Worm (Caenorhabditis elegans) whole organism, L1 larva: Measurements from ENCODE around the gene srg-2.
A peak's percentile ranks its signal among the peaks of the same experiment; 100 is the strongest.

ENCODE experiments used
- C34B4.2 ChIP-seq: sonication (generic microtip); optimal IDR thresholded peaks from 2 replicates; lab custom pipeline; 2017; ENCODE audit warnings: mild to moderate bottlenecking, missing genetic modification characterization, missing compliant biosample characterization
- F16B12.6 ChIP-seq: fragments of 150-350 bp; optimal IDR thresholded peaks from 2 replicates; lab custom pipeline; 2014; ENCODE audit warnings: missing biosample characterization, missing genetic modification characterization
- Y116A8C.19 ChIP-seq: sonication (generic microtip); optimal IDR thresholded peaks from 2 replicates; lab custom pipeline; 2016; ENCODE audit warnings: missing compliant biosample characterization, missing genetic modification characterization, borderline replicate concordance
- aha-1 ChIP-seq: fragments of 150-350 bp; optimal IDR thresholded peaks from 2 replicates; lab custom pipeline; 2014; ENCODE audit warnings: missing biosample characterization, missing genetic modification characterization
- aly-2 ChIP-seq: fragments of 150-350 bp; optimal IDR thresholded peaks from 2 replicates; lab custom pipeline; 2014; ENCODE audit warnings: missing biosample characterization, missing genetic modification characterization
- ama-1 ChIP-seq: fragments of 150-350 bp; optimal IDR thresholded peaks from 2 replicates; lab custom pipeline; 2014
- blmp-1 ChIP-seq: fragments of 150-350 bp; optimal IDR thresholded peaks from 2 replicates; lab custom pipeline; 2014; ENCODE audit warnings: missing biosample characterization, missing genetic modification characterization
- ceh-63 ChIP-seq: fragments of 200-800 bp; sonication (Bioruptor generic); optimal IDR thresholded peaks from 2 replicates; lab custom pipeline; 2018; ENCODE audit warnings: mild to moderate bottlenecking, missing genetic modification characterization, missing compliant biosample characterization
- ceh-8 ChIP-seq: fragments of 200-800 bp; sonication (Bioruptor generic); optimal IDR thresholded peaks from 2 replicates; lab custom pipeline; 2018; ENCODE audit warnings: mild to moderate bottlenecking, missing genetic modification characterization, moderate library complexity, missing compliant biosample characterization
- ceh-82 ChIP-seq, 3 experiments: fragments of 150-350 bp in 1 of 3; sonication (generic microtip) in 2 of 3; optimal IDR thresholded peaks; 2 replicates each; lab custom pipeline; 2014 to 2017; ENCODE audit warnings: missing biosample characterization in 3 of 3, missing genetic modification characterization in 3 of 3
- ceh-90 ChIP-seq: sonication (generic microtip); optimal IDR thresholded peaks from 2 replicates; lab custom pipeline; 2016; ENCODE audit warnings: missing genetic modification characterization, missing compliant biosample characterization
- ces-1 ChIP-seq: fragments of 150-350 bp; optimal IDR thresholded peaks from 2 replicates; lab custom pipeline; 2014; ENCODE audit warnings: missing biosample characterization, missing genetic modification reagents, missing genetic modification characterization
- dpl-1 ChIP-seq, 3 experiments: fragments of 150-350 bp in 2 of 3; sonication (generic microtip) in 1 of 3; optimal IDR thresholded peaks; 2 replicates each; lab custom pipeline; 2014 to 2017; ENCODE audit warnings: missing biosample characterization in 3 of 3, missing genetic modification characterization in 3 of 3, missing genetic modification reagents in 3 of 3
- efl-1 ChIP-seq, 4 experiments: fragments of 150-350 bp; optimal IDR thresholded peaks in 3 of 4; peaks in 1 of 4; 1 replicate in 1 of 4; 2 replicates in 3 of 4; lab custom pipeline; 2014; ENCODE audit warnings: missing biosample characterization in 2 of 4, missing genetic modification characterization in 2 of 4, missing genetic modification reagents in 2 of 4
- egl-13 ChIP-seq: sonication (generic microtip); optimal IDR thresholded peaks from 2 replicates; lab custom pipeline; 2016; ENCODE audit warnings: missing genotype, missing genetic modification reagents, missing genetic modification characterization, missing compliant biosample characterization
- elt-2 ChIP-seq: sonication (generic microtip); optimal IDR thresholded peaks from 2 replicates; lab custom pipeline; 2016; ENCODE audit warnings: missing genetic modification characterization, mild to moderate bottlenecking, inconsistent platforms, missing compliant biosample characterization, missing genetic modification reagents
- ets-5 ChIP-seq: fragments of 200-800 bp; sonication (Bioruptor generic); IDR thresholded peaks from 2 replicates; pipeline ENCODE4 v1.3.6; 2022; ENCODE audit warnings: missing genetic modification characterization, missing compliant biosample characterization
- fkh-10 ChIP-seq: sonication (generic microtip); optimal IDR thresholded peaks from 2 replicates; lab custom pipeline; 2017; ENCODE audit warnings: missing biosample characterization, missing genetic modification reagents, missing genetic modification characterization
- fos-1 ChIP-seq: fragments of 150-350 bp; optimal IDR thresholded peaks from 2 replicates; lab custom pipeline; 2014; ENCODE audit warnings: missing biosample characterization, missing genetic modification characterization
- grh-1 ChIP-seq: fragments of 200-800 bp; sonication (Bioruptor generic); IDR thresholded peaks from 2 replicates; pipeline ENCODE4 v1.3.6; 2022; ENCODE audit warnings: missing genetic modification reagents, missing genetic modification characterization, missing compliant biosample characterization
- hlh-17 ChIP-seq: fragments of 200-800 bp; sonication (Bioruptor generic); optimal IDR thresholded peaks from 2 replicates; lab custom pipeline; 2018; ENCODE audit warnings: missing genetic modification characterization, mild to moderate bottlenecking, missing compliant biosample characterization, moderate library complexity, borderline replicate concordance
- irx-1 ChIP-seq: sonication (generic microtip); optimal IDR thresholded peaks from 2 replicates; lab custom pipeline; 2016; ENCODE audit warnings: missing genetic modification characterization, missing compliant biosample characterization
- isw-1 ChIP-seq: fragments of 200-800 bp; sonication (Bioruptor generic); IDR thresholded peaks from 2 replicates; pipeline ENCODE4 v1.3.6; 2022; ENCODE audit warnings: missing genetic modification characterization, missing compliant biosample characterization
- jun-1 ChIP-seq: fragments of 150-350 bp; optimal IDR thresholded peaks from 2 replicates; lab custom pipeline; 2014; ENCODE audit warnings: missing biosample characterization, missing genetic modification reagents, missing genetic modification characterization
- lin-14 ChIP-seq: fragments of 200-800 bp; sonication (Bioruptor generic); optimal IDR thresholded peaks from 2 replicates; lab custom pipeline; 2018; ENCODE audit warnings: mild to moderate bottlenecking, missing genetic modification characterization, moderate library complexity, missing compliant biosample characterization
- lin-15B ChIP-seq: fragments of 150-350 bp; sonication (generic microtip); optimal IDR thresholded peaks from 3 replicates; lab custom pipeline; 2014; ENCODE audit warnings: missing biosample characterization, missing genetic modification characterization
- lin-35 ChIP-seq, 2 experiments: fragments of 150-350 bp; optimal IDR thresholded peaks; 2 replicates each; lab custom pipeline; 2014; ENCODE audit warnings: missing biosample characterization in 2 of 2, missing genetic modification characterization in 2 of 2, missing genetic modification reagents in 2 of 2
- lin-39 ChIP-seq: fragments of 150-350 bp; optimal IDR thresholded peaks from 2 replicates; lab custom pipeline; 2014; ENCODE audit warnings: missing biosample characterization, missing genetic modification reagents, missing genetic modification characterization
- lsy-2 ChIP-seq, 2 experiments: fragments of 150-350 bp; optimal IDR thresholded peaks; 2 replicates each; lab custom pipeline; 2014; ENCODE audit warnings: missing biosample characterization in 2 of 2, missing genetic modification characterization in 2 of 2
- mep-1 ChIP-seq: fragments of 150-350 bp; optimal IDR thresholded peaks from 2 replicates; lab custom pipeline; 2014; ENCODE audit warnings: missing biosample characterization, missing genetic modification characterization
- nhr-12 ChIP-seq: sonication (generic microtip); optimal IDR thresholded peaks from 2 replicates; lab custom pipeline; 2017; ENCODE audit warnings: missing biosample characterization, missing genetic modification characterization
- nhr-20 ChIP-seq: sonication (generic microtip); optimal IDR thresholded peaks from 2 replicates; lab custom pipeline; 2016; ENCODE audit warnings: mild to moderate bottlenecking, missing genetic modification characterization, missing compliant biosample characterization
- nhr-237 ChIP-seq: fragments of 150-350 bp; optimal IDR thresholded peaks from 2 replicates; lab custom pipeline; 2014; ENCODE audit warnings: missing biosample characterization, missing genetic modification characterization
- nhr-71 ChIP-seq: sonication (generic microtip); optimal IDR thresholded peaks from 2 replicates; lab custom pipeline; 2016; ENCODE audit warnings: mild to moderate bottlenecking, missing genetic modification characterization, moderate library complexity, missing compliant biosample characterization
- nhr-77 ChIP-seq: fragments of 150-350 bp; optimal IDR thresholded peaks from 2 replicates; lab custom pipeline; 2014; ENCODE audit warnings: missing biosample characterization, missing genetic modification characterization
- nhr-84 ChIP-seq: sonication (generic microtip); optimal IDR thresholded peaks from 2 replicates; lab custom pipeline; 2017; ENCODE audit warnings: missing biosample characterization, missing genetic modification characterization
- pag-3 ChIP-seq: sonication (generic microtip); optimal IDR thresholded peaks from 2 replicates; lab custom pipeline; 2017; ENCODE audit warnings: missing genetic modification characterization, mild to moderate bottlenecking, missing compliant biosample characterization, antibody characterized with exemption, borderline replicate concordance; ENCODE audit not compliant: insufficient read depth
- pax-3 ChIP-seq: fragments of 200-800 bp; sonication (Bioruptor generic); optimal IDR thresholded peaks from 2 replicates; lab custom pipeline; 2018; ENCODE audit warnings: mild to moderate bottlenecking, missing genetic modification characterization, moderate library complexity, missing compliant biosample characterization
- pqm-1 ChIP-seq: sonication (generic microtip); optimal IDR thresholded peaks from 3 replicates; lab custom pipeline; 2017; ENCODE audit warnings: missing biosample characterization, missing genetic modification characterization
- skn-1 ChIP-seq: fragments of 150-350 bp; optimal IDR thresholded peaks from 2 replicates; lab custom pipeline; 2014; ENCODE audit warnings: missing biosample characterization, missing genetic modification characterization
- sptf-1 ChIP-seq: fragments of 150-350 bp; optimal IDR thresholded peaks from 2 replicates; lab custom pipeline; 2014; ENCODE audit warnings: missing biosample characterization, missing genetic modification characterization
- tlp-1 ChIP-seq: fragments of 150-350 bp; optimal IDR thresholded peaks from 2 replicates; lab custom pipeline; 2014; ENCODE audit warnings: missing biosample characterization, missing genetic modification characterization
- unc-130 ChIP-seq: fragments of 150-350 bp; optimal IDR thresholded peaks from 2 replicates; lab custom pipeline; 2017; ENCODE audit warnings: missing biosample characterization, missing genetic modification characterization, inconsistent platforms
- unc-62 ChIP-seq: fragments of 150-350 bp; optimal IDR thresholded peaks from 2 replicates; lab custom pipeline; 2014; ENCODE audit warnings: missing biosample characterization, missing genetic modification reagents, missing genetic modification characterization
- unc-86 ChIP-seq: sonication (generic microtip); optimal IDR thresholded peaks from 2 replicates; lab custom pipeline; 2016; ENCODE audit warnings: missing genetic modification characterization, missing compliant biosample characterization
- unc-98 ChIP-seq: fragments of 200-800 bp; sonication (Bioruptor generic); IDR thresholded peaks from 2 replicates; pipeline ENCODE4 v1.3.6; 2022; ENCODE audit warnings: missing genetic modification characterization, missing compliant biosample characterization
- vab-15 ChIP-seq: sonication (generic microtip); optimal IDR thresholded peaks from 2 replicates; lab custom pipeline; 2017; ENCODE audit warnings: missing genotype, mild to moderate bottlenecking, missing genetic modification characterization, missing compliant biosample characterization
- zip-4 ChIP-seq: fragments of 200-800 bp; sonication (Bioruptor generic); optimal IDR thresholded peaks from 2 replicates; lab custom pipeline; 2018; ENCODE audit warnings: mild to moderate bottlenecking, missing genetic modification characterization, moderate library complexity, missing compliant biosample characterization
- ztf-11 ChIP-seq, 2 experiments: sonication (generic microtip); optimal IDR thresholded peaks; 2 replicates each; lab custom pipeline; 2016 to 2017; ENCODE audit warnings: missing genetic modification characterization in 2 of 2, missing biosample characterization in 1 of 2, missing compliant biosample characterization in 1 of 2

The srg-2 gene

ce11 chrIII:6240528-6240927 is 19.5 kb downstream of the srg-2 start, which contains the start of gene T12A2.3:
Gene T12A2.3, plus strand, starts transcription at chrIII:6240828.
- TF ChIP-seq mep-1 (tag; lab: Kevin White, UChicago) (no peak), aly-2 (tag; lab: Kevin White, UChicago) (no peak), nhr-71 (no peak), unc-86 (no peak), unc-98 (GFP tag; lab: Robert Waterston, UW) (no peak), nhr-20 (tag; lab: Kevin White, UChicago) (no peak), lin-35 (GFP tag; optimal IDR thresholded peaks at IDR 0.05; lab: Kevin White, UChicago) (no peak), egl-13 (tag; lab: Kevin White, UChicago) (no peak), ceh-8 (no peak), zip-4 (GFP tag; lab: Kevin White, UChicago) (no peak)

- TF ChIP-seq nhr-71 (no peak), nhr-12 (tag; lab: Kevin White, UChicago) (no peak), lin-15B (tag; lab: Kevin White, UChicago) (no peak)
- TF ChIP-seq, all 84 proteins: peak for 0
Measured at ce11 chrIII:6236649-6237048, 23.4 kb downstream of the srg-2 start, which contains the start of gene T12A2.21. Gene T12A2.21, minus strand, starts transcription at chrIII:6236749.

ce11 chrIII:6231880-6232279 is 28.1 kb downstream of the srg-2 start:
- TF ChIP-seq dpl-1 (GFP tag; optimal IDR thresholded peaks at IDR 0.05; lab: Kevin White, UChicago): no peak
- TF ChIP-seq Y116A8C.19 (tag; lab: Kevin White, UChicago): no peak
- TF ChIP-seq ceh-90 (tag; lab: Kevin White, UChicago): no peak
- no peak for TF ChIP-seq nhr-77
- no peak for TF ChIP-seq pag-3
- no peak for TF ChIP-seq irx-1
- no peak for TF ChIP-seq isw-1 (GFP tag; lab: Robert Waterston, UW)
- no peak for TF ChIP-seq ceh-63
- no peak for TF ChIP-seq nhr-84 (tag; lab: Kevin White, UChicago)
- peak in 1 of 2 experiments; percentile 4 for TF ChIP-seq efl-1 (optimal IDR thresholded peaks at IDR 0.05; lab: Kevin White, UChicago)
- TF ChIP-seq efl-1 (GFP tag; optimal IDR thresholded peaks at IDR 0.05 in 1 of 2; lab: Kevin White, UChicago): peak in 1 of 2 experiments; percentile 83
- no peak for TF ChIP-seq pqm-1 (tag; lab: Kevin White, UChicago)
- TF ChIP-seq C34B4.2 (tag; lab: Kevin White, UChicago): no peak
- no peak for TF ChIP-seq lsy-2 (tag; optimal IDR thresholded peaks at IDR 0.05; lab: Kevin White, UChicago)
- no peak for TF ChIP-seq unc-98 (GFP tag; lab: Robert Waterston, UW)
- TF ChIP-seq tlp-1 (tag; lab: Kevin White, UChicago): peak; percentile 5
- TF ChIP-seq blmp-1 (tag; lab: Kevin White, UChicago): peak; percentile 39
- no peak for TF ChIP-seq lin-39 (tag; lab: Kevin White, UChicago)
- no peak for TF ChIP-seq unc-62 (GFP tag; lab: Kevin White, UChicago)
- TF ChIP-seq nhr-20 (tag; lab: Kevin White, UChicago): peak; percentile 20
- TF ChIP-seq fkh-10 (GFP tag; lab: Kevin White, UChicago): no peak
- no peak for TF ChIP-seq pax-3 (tag; lab: Kevin White, UChicago)
- TF ChIP-seq vab-15 (tag; lab: Kevin White, UChicago): no peak
- no peak for TF ChIP-seq ceh-82 (tag; optimal IDR thresholded peaks at IDR 0.05; lab: Kevin White, UChicago)
- no peak for TF ChIP-seq ama-1 (lab: Kevin White, UChicago)
- TF ChIP-seq unc-130 (tag; lab: Kevin White, UChicago): no peak
- no peak for TF ChIP-seq aha-1 (tag; lab: Kevin White, UChicago)
- no peak for TF ChIP-seq F16B12.6 (tag; lab: Kevin White, UChicago)
- no peak for TF ChIP-seq fos-1 (tag; lab: Kevin White, UChicago)
- no peak for TF ChIP-seq hlh-17
- TF ChIP-seq ets-5 (GFP tag; lab: Robert Waterston, UW): no peak
- no peak for TF ChIP-seq ces-1 (GFP tag; lab: Kevin White, UChicago)
- TF ChIP-seq grh-1 (GFP tag; lab: Robert Waterston, UW): no peak
- no peak for TF ChIP-seq ztf-11 (tag; optimal IDR thresholded peaks at IDR 0.05; lab: Kevin White, UChicago)
- TF ChIP-seq zip-4 (GFP tag; lab: Kevin White, UChicago): no peak
- TF ChIP-seq elt-2: peak; percentile 69
- no peak for TF ChIP-seq nhr-237
- no peak for TF ChIP-seq lin-15B (tag; lab: Kevin White, UChicago)
- no peak for TF ChIP-seq lin-14
- no peak for TF ChIP-seq skn-1 (tag; lab: Kevin White, UChicago)
- no peak for TF ChIP-seq sptf-1 (tag; lab: Kevin White, UChicago)
- TF ChIP-seq jun-1 (tag; lab: Kevin White, UChicago): peak; percentile 1
